Worm (Caenorhabditis elegans) whole organism, L1 larva: Measurements from ENCODE around the gene Y57G11C.51.
A peak's percentile ranks its signal among the peaks of the same experiment; 100 is the strongest.

ENCODE experiments used
- C16A3.4 ChIP-seq: fragments of 150-350 bp; optimal IDR thresholded peaks from 2 replicates; lab custom pipeline; 2014; ENCODE audit warnings: missing biosample characterization, missing genetic modification characterization
- Y116A8C.19 ChIP-seq: sonication (generic microtip); optimal IDR thresholded peaks from 2 replicates; lab custom pipeline; 2016; ENCODE audit warnings: missing compliant biosample characterization, missing genetic modification characterization, borderline replicate concordance
- aly-2 ChIP-seq: fragments of 150-350 bp; optimal IDR thresholded peaks from 2 replicates; lab custom pipeline; 2014; ENCODE audit warnings: missing biosample characterization, missing genetic modification characterization
- ama-1 ChIP-seq: fragments of 150-350 bp; optimal IDR thresholded peaks from 2 replicates; lab custom pipeline; 2014
- blmp-1 ChIP-seq: fragments of 150-350 bp; optimal IDR thresholded peaks from 2 replicates; lab custom pipeline; 2014; ENCODE audit warnings: missing biosample characterization, missing genetic modification characterization
- ceh-82 ChIP-seq, 3 experiments: fragments of 150-350 bp in 1 of 3; sonication (generic microtip) in 2 of 3; optimal IDR thresholded peaks; 2 replicates each; lab custom pipeline; 2014 to 2017; ENCODE audit warnings: missing biosample characterization in 3 of 3, missing genetic modification characterization in 3 of 3
- dpl-1 ChIP-seq, 3 experiments: fragments of 150-350 bp in 2 of 3; sonication (generic microtip) in 1 of 3; optimal IDR thresholded peaks; 2 replicates each; lab custom pipeline; 2014 to 2017; ENCODE audit warnings: missing biosample characterization in 3 of 3, missing genetic modification characterization in 3 of 3, missing genetic modification reagents in 3 of 3
- dsc-1 ChIP-seq: sonication (generic microtip); optimal IDR thresholded peaks from 2 replicates; lab custom pipeline; 2016; ENCODE audit warnings: mild to moderate bottlenecking, missing genetic modification characterization, missing compliant biosample characterization
- efl-1 ChIP-seq, 4 experiments: fragments of 150-350 bp; optimal IDR thresholded peaks in 3 of 4; peaks in 1 of 4; 1 replicate in 1 of 4; 2 replicates in 3 of 4; lab custom pipeline; 2014; ENCODE audit warnings: missing biosample characterization in 2 of 4, missing genetic modification characterization in 2 of 4, missing genetic modification reagents in 2 of 4
- egl-13 ChIP-seq: sonication (generic microtip); optimal IDR thresholded peaks from 2 replicates; lab custom pipeline; 2016; ENCODE audit warnings: missing genotype, missing genetic modification reagents, missing genetic modification characterization, missing compliant biosample characterization
- elt-2 ChIP-seq: sonication (generic microtip); optimal IDR thresholded peaks from 2 replicates; lab custom pipeline; 2016; ENCODE audit warnings: missing genetic modification characterization, mild to moderate bottlenecking, inconsistent platforms, missing compliant biosample characterization, missing genetic modification reagents
- elt-3 ChIP-seq, 6 experiments: fragments of 150-350 bp in 1 of 6; sonication (generic microtip); optimal IDR thresholded peaks; 2 replicates each; lab custom pipeline; 2017 to 2018; ENCODE audit warnings: missing biosample characterization in 6 of 6, missing genetic modification characterization in 6 of 6, inconsistent platforms in 1 of 6
- fkh-8 ChIP-seq: sonication (generic microtip); optimal IDR thresholded peaks from 2 replicates; lab custom pipeline; 2016; ENCODE audit warnings: mild to moderate bottlenecking, missing genetic modification characterization, missing compliant biosample characterization
- hlh-17 ChIP-seq: fragments of 200-800 bp; sonication (Bioruptor generic); optimal IDR thresholded peaks from 2 replicates; lab custom pipeline; 2018; ENCODE audit warnings: missing genetic modification characterization, mild to moderate bottlenecking, missing compliant biosample characterization, moderate library complexity, borderline replicate concordance
- isw-1 ChIP-seq: fragments of 200-800 bp; sonication (Bioruptor generic); IDR thresholded peaks from 2 replicates; pipeline ENCODE4 v1.3.6; 2022; ENCODE audit warnings: missing genetic modification characterization, missing compliant biosample characterization
- jun-1 ChIP-seq: fragments of 150-350 bp; optimal IDR thresholded peaks from 2 replicates; lab custom pipeline; 2014; ENCODE audit warnings: missing biosample characterization, missing genetic modification reagents, missing genetic modification characterization
- lin-13 ChIP-seq: fragments of 150-350 bp; optimal IDR thresholded peaks from 2 replicates; lab custom pipeline; 2014; ENCODE audit warnings: missing biosample characterization, missing genetic modification reagents, missing genetic modification characterization
- lin-14 ChIP-seq: fragments of 200-800 bp; sonication (Bioruptor generic); optimal IDR thresholded peaks from 2 replicates; lab custom pipeline; 2018; ENCODE audit warnings: mild to moderate bottlenecking, missing genetic modification characterization, moderate library complexity, missing compliant biosample characterization
- lin-35 ChIP-seq, 2 experiments: fragments of 150-350 bp; optimal IDR thresholded peaks; 2 replicates each; lab custom pipeline; 2014; ENCODE audit warnings: missing biosample characterization in 2 of 2, missing genetic modification characterization in 2 of 2, missing genetic modification reagents in 2 of 2
- lir-3 ChIP-seq: sonication (generic microtip); optimal IDR thresholded peaks from 2 replicates; lab custom pipeline; 2016; ENCODE audit warnings: mild to moderate bottlenecking, missing genetic modification characterization, moderate library complexity, missing compliant biosample characterization; ENCODE audit not compliant: poor library complexity
- lsy-2 ChIP-seq, 2 experiments: fragments of 150-350 bp; optimal IDR thresholded peaks; 2 replicates each; lab custom pipeline; 2014; ENCODE audit warnings: missing biosample characterization in 2 of 2, missing genetic modification characterization in 2 of 2
- mab-9 ChIP-seq: fragments of 200-800 bp; sonication (Bioruptor generic); IDR thresholded peaks from 2 replicates; pipeline ENCODE4 v1.3.6; 2022; ENCODE audit warnings: missing genetic modification reagents, missing genetic modification characterization, missing compliant biosample characterization
- mdl-1 ChIP-seq, 2 experiments: fragments of 150-350 bp; optimal IDR thresholded peaks; 2 replicates each; lab custom pipeline; 2014 to 2017; ENCODE audit warnings: missing biosample characterization in 2 of 2, missing genetic modification characterization in 2 of 2, inconsistent platforms in 1 of 2
- mep-1 ChIP-seq: fragments of 150-350 bp; optimal IDR thresholded peaks from 2 replicates; lab custom pipeline; 2014; ENCODE audit warnings: missing biosample characterization, missing genetic modification characterization
- nhr-19 ChIP-seq: fragments of 200-800 bp; sonication (Bioruptor generic); conservative IDR thresholded peaks from 2 replicates; pipeline ENCODE4 v1.3.6; 2022; ENCODE audit warnings: missing genetic modification characterization, missing compliant biosample characterization
- nhr-20 ChIP-seq: sonication (generic microtip); optimal IDR thresholded peaks from 2 replicates; lab custom pipeline; 2016; ENCODE audit warnings: mild to moderate bottlenecking, missing genetic modification characterization, missing compliant biosample characterization
- nhr-47 ChIP-seq: sonication (generic microtip); optimal IDR thresholded peaks from 2 replicates; lab custom pipeline; 2016; ENCODE audit warnings: mild to moderate bottlenecking, missing genetic modification characterization, moderate library complexity, missing compliant biosample characterization
- nhr-71 ChIP-seq: sonication (generic microtip); optimal IDR thresholded peaks from 2 replicates; lab custom pipeline; 2016; ENCODE audit warnings: mild to moderate bottlenecking, missing genetic modification characterization, moderate library complexity, missing compliant biosample characterization
- nhr-77 ChIP-seq: fragments of 150-350 bp; optimal IDR thresholded peaks from 2 replicates; lab custom pipeline; 2014; ENCODE audit warnings: missing biosample characterization, missing genetic modification characterization
- nhr-85 ChIP-seq: sonication (generic microtip); peaks from one replicate; lab custom pipeline; 2016; ENCODE audit warnings: missing genetic modification characterization, inconsistent platforms, missing compliant biosample characterization
- nhr-90 ChIP-seq: sonication (generic microtip); optimal IDR thresholded peaks from 2 replicates; lab custom pipeline; 2016; ENCODE audit warnings: mild to moderate bottlenecking, missing genetic modification characterization, missing compliant biosample characterization; ENCODE audit not compliant: poor library complexity
- rnt-1 ChIP-seq: sonication (generic microtip); optimal IDR thresholded peaks from 2 replicates; lab custom pipeline; 2016; ENCODE audit warnings: mild to moderate bottlenecking, missing genetic modification characterization, moderate library complexity, missing compliant biosample characterization
- skn-1 ChIP-seq: fragments of 150-350 bp; optimal IDR thresholded peaks from 2 replicates; lab custom pipeline; 2014; ENCODE audit warnings: missing biosample characterization, missing genetic modification characterization
- snpc-4 ChIP-seq: fragments of 150-350 bp; optimal IDR thresholded peaks from 2 replicates; lab custom pipeline; 2014; ENCODE audit warnings: missing biosample characterization, missing genetic modification characterization
- snu-23 ChIP-seq: sonication (generic microtip); optimal IDR thresholded peaks from 2 replicates; lab custom pipeline; 2016; ENCODE audit warnings: missing genetic modification characterization, missing compliant biosample characterization
- swsn-7 ChIP-seq: sonication (generic microtip); optimal IDR thresholded peaks from 2 replicates; lab custom pipeline; 2016; ENCODE audit warnings: missing genetic modification characterization, missing compliant biosample characterization
- tbx-2 ChIP-seq: sonication (generic microtip); optimal IDR thresholded peaks from 2 replicates; lab custom pipeline; 2016; ENCODE audit warnings: missing genetic modification characterization, missing compliant biosample characterization
- tlp-1 ChIP-seq: fragments of 150-350 bp; optimal IDR thresholded peaks from 2 replicates; lab custom pipeline; 2014; ENCODE audit warnings: missing biosample characterization, missing genetic modification characterization
- unc-130 ChIP-seq: fragments of 150-350 bp; optimal IDR thresholded peaks from 2 replicates; lab custom pipeline; 2017; ENCODE audit warnings: missing biosample characterization, missing genetic modification characterization, inconsistent platforms
- unc-86 ChIP-seq: sonication (generic microtip); optimal IDR thresholded peaks from 2 replicates; lab custom pipeline; 2016; ENCODE audit warnings: missing genetic modification characterization, missing compliant biosample characterization
- unc-98 ChIP-seq: fragments of 200-800 bp; sonication (Bioruptor generic); IDR thresholded peaks from 2 replicates; pipeline ENCODE4 v1.3.6; 2022; ENCODE audit warnings: missing genetic modification characterization, missing compliant biosample characterization
- vab-15 ChIP-seq: sonication (generic microtip); optimal IDR thresholded peaks from 2 replicates; lab custom pipeline; 2017; ENCODE audit warnings: missing genotype, mild to moderate bottlenecking, missing genetic modification characterization, missing compliant biosample characterization
- xbp-1 ChIP-seq: sonication (generic microtip); optimal IDR thresholded peaks from 2 replicates; lab custom pipeline; 2016; ENCODE audit warnings: missing genetic modification characterization, missing compliant biosample characterization

Y57G11C.51 gene

ce11 chrIV:14763938-14764718 is 10.2 kb downstream of the Y57G11C.51 start (continued):
- TF ChIP-seq vab-15 (tag; lab: Kevin White, UChicago), result peak; percentile 46
- peak; percentile 45 for TF ChIP-seq nhr-71 (tag; lab: Kevin White, UChicago)

- peak; percentile 60 for TF ChIP-seq isw-1
- peak; percentile 2 for TF ChIP-seq jun-1
- peak; percentile 47 for TF ChIP-seq elt-2 (tag; lab: Kevin White, UChicago)
- peak; percentile 57 for TF ChIP-seq rnt-1
- TF ChIP-seq C16A3.4, result peak; percentile 51
- TF ChIP-seq nhr-85 (tag; lab: Kevin White, UChicago), result peak; percentile 77
- TF ChIP-seq nhr-19 (GFP tag; lab: Robert Waterston, UW), result peak; percentile 69
- peak; percentile 62 for TF ChIP-seq xbp-1 (tag; lab: Kevin White, UChicago)
- peak; percentile 64 for TF ChIP-seq mep-1 (tag; lab: Kevin White, UChicago)
- peak; percentile 28 for TF ChIP-seq nhr-90 (tag; lab: Kevin White, UChicago)
- TF ChIP-seq elt-3 (tag; optimal IDR thresholded peaks at IDR 0.05; lab: Kevin White, UChicago), result peak in 1 of 6 experiments; percentile 28
- TF ChIP-seq lir-3, result peak; percentile 47
- peak; percentile 48 for TF ChIP-seq lin-13 (GFP tag; lab: Kevin White, UChicago)
- peak; percentile 39 for TF ChIP-seq dsc-1 (tag; lab: Kevin White, UChicago)
- TF ChIP-seq tbx-2, result peak; percentile 61
- TF ChIP-seq snu-23, result peak; percentile 77
- peak; percentile 44; the same call in 1 of the 2 replicates for TF ChIP-seq mab-9
- TF ChIP-seq nhr-20 (tag; lab: Kevin White, UChicago), result peak; percentile 80
- peak; percentile 50 for TF ChIP-seq unc-86 (tag; lab: Kevin White, UChicago)
- peak in 1 of 3 experiments; percentile 34 for TF ChIP-seq ceh-82 (tag; optimal IDR thresholded peaks at IDR 0.05; lab: Kevin White, UChicago)
- peak; percentile 50 to 55 for TF ChIP-seq efl-1 (optimal IDR thresholded peaks at IDR 0.05; lab: Kevin White, UChicago)
- TF ChIP-seq efl-1 (GFP tag; optimal IDR thresholded peaks at IDR 0.05 in 1 of 2; lab: Kevin White, UChicago), result peak; percentile 44 to 92
- TF ChIP-seq mdl-1 (tag; optimal IDR thresholded peaks at IDR 0.05; lab: Kevin White, UChicago), result peak in 1 of 2 experiments; percentile 80
- TF ChIP-seq nhr-47 (tag; lab: Kevin White, UChicago), result peak; percentile 71
- TF ChIP-seq lsy-2 (tag; optimal IDR thresholded peaks at IDR 0.05; lab: Kevin White, UChicago), result peak; percentile 61 to 77
- TF ChIP-seq snpc-4, result peak; percentile 13
- peak; percentile 19 to 35 (median 32) for TF ChIP-seq dpl-1 (GFP tag; optimal IDR thresholded peaks at IDR 0.05; lab: Kevin White, UChicago)
- peak; percentile 50 to 79 for TF ChIP-seq lin-35 (GFP tag; optimal IDR thresholded peaks at IDR 0.05; lab: Kevin White, UChicago)
- peak; percentile 72 for TF ChIP-seq fkh-8 (tag; lab: Kevin White, UChicago)
- TF ChIP-seq lin-14 (GFP tag; lab: Kevin White, UChicago), result peak; percentile 89
- TF ChIP-seq nhr-71 (tag; lab: Kevin White, UChicago), result peak; percentile 89
- peak; percentile 57 for TF ChIP-seq swsn-7
- peak; percentile 22 for TF ChIP-seq egl-13 (tag; lab: Kevin White, UChicago)
- peak; percentile 72 for TF ChIP-seq blmp-1 (tag; lab: Kevin White, UChicago)
- peak; percentile 24 for TF ChIP-seq skn-1 (tag; lab: Kevin White, UChicago)
- peak; percentile 57 for TF ChIP-seq ama-1 (lab: Kevin White, UChicago)
Measured at ce11 chrIV:14763348-14763747, 11.0 kb downstream of the Y57G11C.51 start.

ce11 chrIV:14760845-14761244 is 13.5 kb downstream of the Y57G11C.51 start, which contains the start of gene ptp-5.2:
Gene ptp-5.2, minus strand, starts transcription at chrIV:14760945.
- no peak for TF ChIP-seq tlp-1 (tag; lab: Kevin White, UChicago)
- no peak for TF ChIP-seq hlh-17 (GFP tag; lab: Kevin White, UChicago)
- no peak for TF ChIP-seq unc-98 (GFP tag; lab: Robert Waterston, UW)
- TF ChIP-seq unc-130 (tag; lab: Kevin White, UChicago), result no peak
- no peak for TF ChIP-seq xbp-1 (tag; lab: Kevin White, UChicago)
- no peak for TF ChIP-seq fkh-8 (tag; lab: Kevin White, UChicago)
- no peak for TF ChIP-seq nhr-20 (tag; lab: Kevin White, UChicago)
- no peak for TF ChIP-seq Y116A8C.19 (tag; lab: Kevin White, UChicago)
- no peak for TF ChIP-seq unc-86 (tag; lab: Kevin White, UChicago)
- no peak for TF ChIP-seq aly-2 (tag; lab: Kevin White, UChicago)
- TF ChIP-seq lin-35 (GFP tag; optimal IDR thresholded peaks at IDR 0.05; lab: Kevin White, UChicago), result no peak
- TF ChIP-seq nhr-77 (tag; lab: Kevin White, UChicago), result no peak
- no peak for TF ChIP-seq egl-13 (tag; lab: Kevin White, UChicago)
- TF ChIP-seq C16A3.4, result no peak
